Fruit fly (Drosophila melanogaster) whole organism, embryonic: ENCODE results near the gene Jhbp14.

Experiments
- ATbp ChIP-seq: fragments of 200-800 bp; sonication (Bioruptor generic); optimal IDR thresholded peaks from 2 replicates; lab custom pipeline; 2017; ENCODE audit warnings: missing biosample characterization, mild to moderate bottlenecking, missing genetic modification characterization, missing genetic modification reagents
- CG10431 ChIP-seq: fragments of 200-800 bp; sonication (Bioruptor generic); optimal IDR thresholded peaks from 3 replicates; lab custom pipeline; 2018; ENCODE audit warnings: missing biosample characterization, mild to moderate bottlenecking, missing genetic modification characterization
- CG10462 ChIP-seq: fragments of 200-800 bp; sonication (Bioruptor generic); optimal IDR thresholded peaks from 2 replicates; lab custom pipeline; 2016; ENCODE audit warnings: missing biosample characterization, missing genetic modification characterization
- CG2129 ChIP-seq: fragments of 200-800 bp; sonication (Bioruptor generic); IDR thresholded peaks from 2 replicates; pipeline ENCODE4 v1.3.6; 2022; ENCODE audit warnings: missing biosample characterization, missing genetic modification characterization; ENCODE audit not compliant: partially characterized antibody
- E2f2 ChIP-seq: fragments of 200-800 bp; sonication (Bioruptor generic); IDR thresholded peaks from 2 replicates; pipeline ENCODE4 v1.3.6; 2022; ENCODE audit warnings: missing biosample characterization, missing genetic modification characterization
- Hr39 ChIP-seq: fragments of >200 bp; optimal IDR thresholded peaks from 2 replicates; lab custom pipeline; 2017
- Hr51 ChIP-seq, 2 experiments: fragments of 200-800 bp; sonication (Bioruptor generic); optimal IDR thresholded peaks; 2 replicates in 1 of 2; 3 replicates in 1 of 2; lab custom pipeline; 2016 to 2018; ENCODE audit warnings: missing biosample characterization in 2 of 2, missing genetic modification characterization in 2 of 2, mild to moderate bottlenecking in 1 of 2, moderate library complexity in 1 of 2
- NC2α ChIP-seq: fragments of 200-800 bp; sonication (Bioruptor generic); optimal IDR thresholded peaks from 2 replicates; lab custom pipeline; 2016; ENCODE audit warnings: missing biosample characterization, missing genetic modification characterization
- Sry-δ ChIP-seq: fragments of 200-800 bp; sonication (Bioruptor generic); optimal IDR thresholded peaks from 2 replicates; lab custom pipeline; 2016; ENCODE audit warnings: missing biosample characterization, missing genetic modification characterization
- wdn ChIP-seq: fragments of 200-800 bp; sonication (Bioruptor generic); IDR thresholded peaks from 2 replicates; pipeline ENCODE4 v1.3.6; 2022; ENCODE audit warnings: missing biosample characterization, missing genetic modification characterization

DNA sequence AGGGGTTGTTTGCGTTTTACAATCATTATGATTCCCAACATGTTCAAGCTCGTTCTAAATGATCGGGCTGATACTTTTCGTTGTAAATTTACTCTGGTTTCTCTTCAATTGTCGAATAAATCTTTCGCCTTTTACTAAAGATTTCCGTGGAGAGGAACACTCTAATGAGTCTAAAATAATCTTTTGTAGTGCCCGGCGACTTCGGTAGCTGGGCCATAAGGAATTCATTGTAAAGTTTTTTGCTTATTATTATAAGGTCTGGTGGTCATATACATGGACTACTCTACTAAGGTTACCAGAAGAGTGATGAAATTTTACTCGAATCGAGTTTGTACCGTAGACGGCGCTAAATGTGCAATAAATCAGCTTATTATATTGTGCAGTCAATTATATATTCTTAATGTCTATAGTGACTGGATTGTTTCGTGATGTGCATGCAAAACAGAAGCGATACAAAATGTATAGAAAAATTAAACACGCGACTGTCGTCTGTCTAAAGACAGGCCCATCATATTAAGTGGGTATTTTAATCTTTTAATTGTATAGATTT is 8.5 kb downstream of the Jhbp14 start:
- no peak for TF ChIP-seq CG10462 (GFP tag; lab: Kevin White, UChicago)
- no peak for TF ChIP-seq ATbp (GFP tag; lab: Kevin White, UChicago)
- no peak for TF ChIP-seq wdn (GFP tag; lab: Robert Waterston, UW)
- TF ChIP-seq Sry-δ (GFP tag; lab: Kevin White, UChicago): no peak
- no peak for TF ChIP-seq CG10431
- no peak for TF ChIP-seq CG2129 (GFP tag; lab: Robert Waterston, UW)
- TF ChIP-seq Hr51 (GFP tag; optimal IDR thresholded peaks at IDR 0.05; lab: Kevin White, UChicago): no peak
- TF ChIP-seq E2f2 (GFP tag; lab: Robert Waterston, UW): no peak
- TF ChIP-seq Hr39 (lab: Kevin White, UChicago): no peak
- TF ChIP-seq NC2α (GFP tag; lab: Kevin White, UChicago): no peak
